Worm (Caenorhabditis elegans): ENCODE measurements around the gene nhr-207.
A peak's percentile ranks its signal among the peaks of the same experiment; 100 is the strongest.

DNA sequence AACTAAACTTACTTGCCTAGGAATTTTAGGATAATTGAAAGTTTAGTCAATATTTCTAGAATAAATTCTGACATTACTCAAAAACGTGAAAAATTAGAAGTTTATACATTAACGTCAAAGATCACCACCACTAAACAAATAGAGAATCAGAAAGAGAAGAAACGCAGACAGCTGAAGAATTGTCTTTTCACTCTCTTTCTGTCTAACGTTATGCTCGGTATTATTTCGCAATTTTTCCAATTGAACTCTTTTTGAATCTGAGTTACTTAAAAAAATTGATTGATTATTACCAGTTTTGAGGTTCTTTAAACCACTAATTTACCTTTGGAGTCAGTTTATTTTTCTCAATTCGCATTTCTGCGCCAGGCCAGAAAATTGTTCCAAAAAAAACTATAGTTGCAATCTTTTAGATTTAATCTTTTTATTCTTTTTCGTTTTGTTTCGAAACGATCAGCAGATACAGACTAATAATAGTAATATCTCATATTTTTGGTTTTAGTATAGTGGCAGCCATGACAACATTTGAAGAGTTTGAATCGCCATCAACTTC, 4.9 kb downstream of the nhr-207 start, which contains the start of gene nhr-154:
- TF ChIP-seq nhr-237 (tag; optimal IDR thresholded peaks at IDR 0.05): peak; percentile 27
- no peak for TF ChIP-seq pha-4 (tag; optimal IDR thresholded peaks at IDR 0.05)
- no peak for TF ChIP-seq unc-62 (GFP tag; optimal IDR thresholded peaks at IDR 0.05)
- TF ChIP-seq ztf-11 (tag; optimal IDR thresholded peaks at IDR 0.05): no peak

Data from whole organism, mixed stage, embryonic.